Fruit fly (Drosophila melanogaster): Measurements from ENCODE around the gene Cpr78Cc.

Gene Cpr78Cc

dm6 chr3L:21334999-21335631, 34.7 kb downstream of the Cpr78Cc start, which contains the start of gene Tsr1:
Gene Tsr1 (plus strand): TSS chr3L:21335215.
- TF ChIP-seq CG12768 (GFP tag; optimal IDR thresholded peaks at IDR 0.05) (no peak), CG7045 (GFP tag; optimal IDR thresholded peaks at IDR 0.05) (no peak), cic (GFP tag; optimal IDR thresholded peaks at IDR 0.05) (no peak), Crg-1 (GFP tag; optimal IDR thresholded peaks at IDR 0.05) (no peak), CG1620 (GFP tag; optimal IDR thresholded peaks at IDR 0.05) (no peak), Mnt (GFP tag; optimal IDR thresholded peaks at IDR 0.05) (peak; percentile 97), tj (GFP tag; optimal IDR thresholded peaks at IDR 0.05) (no peak)

dm6 chr3L:21342592-21342991, 42.2 kb downstream of the Cpr78Cc start:
- TF ChIP-seq CG7045 (GFP tag; optimal IDR thresholded peaks at IDR 0.05) (no peak), Mnt (GFP tag; optimal IDR thresholded peaks at IDR 0.05) (no peak), Crg-1 (GFP tag; optimal IDR thresholded peaks at IDR 0.05) (no peak), pad (GFP tag; optimal IDR thresholded peaks at IDR 0.05) (no peak), CG1620 (GFP tag; optimal IDR thresholded peaks at IDR 0.05) (no peak), CG7101 (tag; optimal IDR thresholded peaks at IDR 0.05) (no peak), CG5204 (GFP tag; optimal IDR thresholded peaks at IDR 0.05) (no peak), CG14711 (tag; optimal IDR thresholded peaks at IDR 0.05) (no peak), CG33017 (tag; optimal IDR thresholded peaks at IDR 0.05) (no peak), cic (GFP tag; optimal IDR thresholded peaks at IDR 0.05) (no peak), bab1 (GFP tag; optimal IDR thresholded peaks at IDR 0.05) (no peak), tj (GFP tag; optimal IDR thresholded peaks at IDR 0.05) (no peak), cnc (optimal IDR thresholded peaks at IDR 0.05) (no peak), toe (GFP tag; optimal IDR thresholded peaks at IDR 0.05) (no peak), CG11617 (GFP tag; optimal IDR thresholded peaks at IDR 0.05) (no peak), Clk (GFP tag; optimal IDR thresholded peaks at IDR 0.05) (no peak), CG12768 (GFP tag; optimal IDR thresholded peaks at IDR 0.05) (no peak), ovo (GFP tag; optimal IDR thresholded peaks at IDR 0.05) (no peak)

dm6 chr3L:21343254-21344083, 43.1 kb downstream of the Cpr78Cc start, which contains the start of the genes Tbc1d8-9 and CG32436:
Gene Tbc1d8-9 (minus strand): TSS chr3L:21343716.
Gene CG32436 (plus strand): TSS chr3L:21344033.
- TF ChIP-seq tj (GFP tag; optimal IDR thresholded peaks at IDR 0.05) (peak; percentile 33), Clk (GFP tag; optimal IDR thresholded peaks at IDR 0.05) (no peak), CG7101 (tag; optimal IDR thresholded peaks at IDR 0.05) (peak; percentile 17), CG11617 (GFP tag; optimal IDR thresholded peaks at IDR 0.05) (peak; percentile 9), CG5204 (GFP tag; optimal IDR thresholded peaks at IDR 0.05) (no peak), CG1620 (GFP tag; optimal IDR thresholded peaks at IDR 0.05) (no peak), pad (GFP tag; optimal IDR thresholded peaks at IDR 0.05) (no peak), CG14711 (tag; optimal IDR thresholded peaks at IDR 0.05) (peak; percentile 5), CG12768 (GFP tag; optimal IDR thresholded peaks at IDR 0.05) (no peak), ovo (GFP tag; optimal IDR thresholded peaks at IDR 0.05) (no peak), kay (GFP tag; ENCODE audit: borderline replicate concordance) (no peak), toe (GFP tag; optimal IDR thresholded peaks at IDR 0.05) (no peak), Mnt (GFP tag; optimal IDR thresholded peaks at IDR 0.05) (peak; percentile 67), cnc (optimal IDR thresholded peaks at IDR 0.05) (no peak), bab1 (GFP tag; optimal IDR thresholded peaks at IDR 0.05) (peak; percentile 49), Hr96 (GFP tag; optimal IDR thresholded peaks at IDR 0.05) (no peak), CG33017 (tag; optimal IDR thresholded peaks at IDR 0.05) (peak; percentile 27), cic (GFP tag; optimal IDR thresholded peaks at IDR 0.05) (peak; percentile 37), Crg-1 (GFP tag; optimal IDR thresholded peaks at IDR 0.05) (no peak), CG7045 (GFP tag; optimal IDR thresholded peaks at IDR 0.05) (peak; percentile 42)

dm6 chr3L:21346463-21347196, 46.2 kb downstream of the Cpr78Cc start:
- TF ChIP-seq kay (GFP tag; ENCODE audit: borderline replicate concordance), result peak; percentile 92
- no peak for TF ChIP-seq CG7045 (GFP tag; optimal IDR thresholded peaks at IDR 0.05)
- no peak for TF ChIP-seq cnc (optimal IDR thresholded peaks at IDR 0.05)
- peak; percentile 27 for TF ChIP-seq ovo (GFP tag; optimal IDR thresholded peaks at IDR 0.05)
- TF ChIP-seq bab1 (GFP tag; optimal IDR thresholded peaks at IDR 0.05), result peak; percentile 17

- TF ChIP-seq kay (GFP tag; ENCODE audit: borderline replicate concordance) (no peak), CG5204 (GFP tag; optimal IDR thresholded peaks at IDR 0.05) (peak; percentile 33)
These were observed 46.9 kb downstream of the Cpr78Cc start for dm6 chr3L:21347197-21347831.

- TF ChIP-seq CG1620 (GFP tag; optimal IDR thresholded peaks at IDR 0.05) (no peak), cic (GFP tag; optimal IDR thresholded peaks at IDR 0.05) (peak; percentile 18), Hr96 (GFP tag; optimal IDR thresholded peaks at IDR 0.05) (peak; percentile 39), ovo (GFP tag; optimal IDR thresholded peaks at IDR 0.05) (no peak)
These were observed 48.6 kb downstream of the Cpr78Cc start, which contains the start of gene ebd2 for dm6 chr3L:21348983-21349432. Gene ebd2 (minus strand): TSS chr3L:21349288.

Data from whole organism, adult.